Fruit fly (Drosophila melanogaster): ENCODE measurements around the gene AOX3.
A peak's percentile ranks its signal among the peaks of the same experiment; 100 is the strongest.

AOX3 gene

dm6 chr3R:15567913-15568312 is 19.9 kb upstream of the AOX3 start:
- TF ChIP-seq rgr (GFP tag; optimal IDR thresholded peaks at IDR 0.05): no peak
- no peak for TF ChIP-seq Dfd (GFP tag; optimal IDR thresholded peaks at IDR 0.05)
- TF ChIP-seq lola (GFP tag; optimal IDR thresholded peaks at IDR 0.05): no peak
- TF ChIP-seq brk (GFP tag; optimal IDR thresholded peaks at IDR 0.05): no peak
- no peak for TF ChIP-seq pan (optimal IDR thresholded peaks at IDR 0.05)
- TF ChIP-seq woc (GFP tag; optimal IDR thresholded peaks at IDR 0.05): no peak
- TF ChIP-seq fru (GFP tag; optimal IDR thresholded peaks at IDR 0.05): no peak
- TF ChIP-seq sage (GFP tag; optimal IDR thresholded peaks at IDR 0.05): no peak
- no peak for TF ChIP-seq Vsx2 (GFP tag; optimal IDR thresholded peaks at IDR 0.05; ENCODE audit: partially characterized antibody)
- no peak for TF ChIP-seq h (GFP tag; optimal IDR thresholded peaks at IDR 0.05)
- TF ChIP-seq Rel (GFP tag; optimal IDR thresholded peaks at IDR 0.05): no peak
- TF ChIP-seq Rel (tag; optimal IDR thresholded peaks at IDR 0.05): no peak
- TF ChIP-seq psq (GFP tag; optimal IDR thresholded peaks at IDR 0.05): no peak

dm6 chr3R:15566948-15567347 is 19.0 kb upstream of the AOX3 start:
- TF ChIP-seq N (GFP tag; optimal IDR thresholded peaks at IDR 0.05) (no peak), HLH106 (tag; optimal IDR thresholded peaks at IDR 0.05) (peak; percentile 19)

- peak; percentile 65 for TF ChIP-seq HLH106 (tag; optimal IDR thresholded peaks at IDR 0.05)
- TF ChIP-seq usp (GFP tag; optimal IDR thresholded peaks at IDR 0.05): no peak
- TF ChIP-seq h (GFP tag; optimal IDR thresholded peaks at IDR 0.05): peak; percentile 76
- peak; percentile 51 for TF ChIP-seq br (GFP tag; optimal IDR thresholded peaks at IDR 0.05)
- TF ChIP-seq woc (GFP tag; optimal IDR thresholded peaks at IDR 0.05): peak; percentile 68
- peak; percentile 76 for TF ChIP-seq ey (GFP tag; optimal IDR thresholded peaks at IDR 0.05)
- TF ChIP-seq psq (GFP tag; optimal IDR thresholded peaks at IDR 0.05): peak; percentile 39
- TF ChIP-seq Sp1 (GFP tag; optimal IDR thresholded peaks at IDR 0.05): peak; percentile 60
- TF ChIP-seq fru (GFP tag; optimal IDR thresholded peaks at IDR 0.05): peak; percentile 66
- peak; percentile 60 for TF ChIP-seq rgr (GFP tag; optimal IDR thresholded peaks at IDR 0.05)
- TF ChIP-seq Hr78 (GFP tag; optimal IDR thresholded peaks at IDR 0.05): no peak
- peak; percentile 8 for TF ChIP-seq dmrt93B (GFP tag; optimal IDR thresholded peaks at IDR 0.05)
- TF ChIP-seq dl (GFP tag; optimal IDR thresholded peaks at IDR 0.05; ENCODE audit: insufficient read depth in 1 of 2, partially characterized antibody in 2 of 2): no peak
- TF ChIP-seq OdsH (GFP tag; optimal IDR thresholded peaks at IDR 0.05): peak; percentile 76
- TF ChIP-seq sage (GFP tag; optimal IDR thresholded peaks at IDR 0.05): no peak
- peak in 1 of 2 experiments; percentile 59 for TF ChIP-seq foxo (GFP tag; optimal IDR thresholded peaks at IDR 0.05)
- no peak for TF ChIP-seq GATAd (GFP tag; optimal IDR thresholded peaks at IDR 0.05)
- TF ChIP-seq Hnf4 (GFP tag; optimal IDR thresholded peaks at IDR 0.05): peak; percentile 52
Observed at dm6 chr3R:15566340-15566739, 18.4 kb upstream of the AOX3 start.

dm6 chr3R:15557308-15557707 is 9.3 kb upstream of the AOX3 start:
- no peak for TF ChIP-seq dsf (GFP tag; optimal IDR thresholded peaks at IDR 0.05; ENCODE audit: borderline replicate concordance)
- no peak for TF ChIP-seq h (GFP tag; optimal IDR thresholded peaks at IDR 0.05)
- TF ChIP-seq Hnf4 (GFP tag; optimal IDR thresholded peaks at IDR 0.05): no peak
- TF ChIP-seq Rel (GFP tag; optimal IDR thresholded peaks at IDR 0.05): no peak
- TF ChIP-seq Rel (tag; optimal IDR thresholded peaks at IDR 0.05): no peak
- no peak for TF ChIP-seq Vsx2 (GFP tag; optimal IDR thresholded peaks at IDR 0.05; ENCODE audit: partially characterized antibody)
- no peak for TF ChIP-seq psq (GFP tag; optimal IDR thresholded peaks at IDR 0.05)
- TF ChIP-seq rgr (GFP tag; optimal IDR thresholded peaks at IDR 0.05): no peak
- no peak for TF ChIP-seq jim (GFP tag; optimal IDR thresholded peaks at IDR 0.05)
- TF ChIP-seq Abd-B (GFP tag; optimal IDR thresholded peaks at IDR 0.05): no peak
- TF ChIP-seq woc (GFP tag; optimal IDR thresholded peaks at IDR 0.05): no peak
- no peak for TF ChIP-seq usp (GFP tag; optimal IDR thresholded peaks at IDR 0.05)
- no peak for TF ChIP-seq Mio (GFP tag; optimal IDR thresholded peaks at IDR 0.05)
- no peak for TF ChIP-seq Jra (GFP tag; optimal IDR thresholded peaks at IDR 0.05)
- no peak for TF ChIP-seq dmrt93B (GFP tag; optimal IDR thresholded peaks at IDR 0.05)
- no peak for TF ChIP-seq ey (GFP tag; optimal IDR thresholded peaks at IDR 0.05)
- no peak for TF ChIP-seq N (GFP tag; optimal IDR thresholded peaks at IDR 0.05)
- no peak for TF ChIP-seq HLH106 (tag; optimal IDR thresholded peaks at IDR 0.05)

- TF ChIP-seq Dif (GFP tag; optimal IDR thresholded peaks at IDR 0.05; ENCODE audit: partially characterized antibody) (no peak), Rel (GFP tag; optimal IDR thresholded peaks at IDR 0.05) (no peak), Rel (tag; optimal IDR thresholded peaks at IDR 0.05) (no peak), rgr (GFP tag; optimal IDR thresholded peaks at IDR 0.05) (peak; percentile 14), HLH106 (tag; optimal IDR thresholded peaks at IDR 0.05) (no peak), h (GFP tag; optimal IDR thresholded peaks at IDR 0.05) (peak; percentile 32), OdsH (GFP tag; optimal IDR thresholded peaks at IDR 0.05) (peak; percentile 29), Abd-B (GFP tag; optimal IDR thresholded peaks at IDR 0.05) (no peak), woc (GFP tag; optimal IDR thresholded peaks at IDR 0.05) (no peak), ey (GFP tag; optimal IDR thresholded peaks at IDR 0.05) (peak; percentile 30), foxo (GFP tag; optimal IDR thresholded peaks at IDR 0.05) (peak in 1 of 2 experiments; percentile 44), psq (GFP tag; optimal IDR thresholded peaks at IDR 0.05) (peak; percentile 13), br (GFP tag; optimal IDR thresholded peaks at IDR 0.05) (peak; percentile 10), fru (GFP tag; optimal IDR thresholded peaks at IDR 0.05) (peak; percentile 24), dsf (GFP tag; optimal IDR thresholded peaks at IDR 0.05; ENCODE audit: borderline replicate concordance) (no peak)
Observed at dm6 chr3R:15556524-15556923, 8.5 kb upstream of the AOX3 start.
